Fruit fly (Drosophila melanogaster) whole organism, embryonic: ENCODE data around the gene gpp.

ENCODE experiments used
- Asciz ChIP-seq: fragments of 200-800 bp; sonication (Bioruptor generic); optimal IDR thresholded peaks from 2 replicates; lab custom pipeline; 2017; ENCODE audit warnings: missing biosample characterization, mild to moderate bottlenecking, missing genetic modification characterization, missing genetic modification reagents
- C15 ChIP-seq: fragments of 200-800 bp; sonication (Bioruptor generic); IDR thresholded peaks from 3 replicates; pipeline ENCODE4 v1.3.6; 2022; ENCODE audit warnings: missing biosample characterization, missing genetic modification characterization
- CG11398 ChIP-seq: fragments of 200-800 bp; sonication (Bioruptor generic); optimal IDR thresholded peaks from 2 replicates; lab custom pipeline; 2016; ENCODE audit warnings: missing biosample characterization, missing genetic modification characterization
- CG13424 ChIP-seq: fragments of 200-800 bp; sonication (Bioruptor generic); optimal IDR thresholded peaks from 2 replicates; lab custom pipeline; 2019; ENCODE audit warnings: missing biosample characterization, mild to moderate bottlenecking, missing genetic modification characterization, moderate library complexity
- CG1603 ChIP-seq: fragments of 200-800 bp; sonication (Bioruptor generic); optimal IDR thresholded peaks from 2 replicates; lab custom pipeline; 2019; ENCODE audit warnings: missing biosample characterization, mild to moderate bottlenecking, missing genetic modification characterization, moderate library complexity
- CG17359 ChIP-seq: fragments of 200-800 bp; sonication (Bioruptor generic); optimal IDR thresholded peaks from 3 replicates; lab custom pipeline; 2018; ENCODE audit warnings: missing biosample characterization, mild to moderate bottlenecking, missing genetic modification characterization, moderate library complexity
- CG18599 ChIP-seq: fragments of 200-800 bp; sonication (Bioruptor generic); optimal IDR thresholded peaks from 3 replicates; lab custom pipeline; 2017; ENCODE audit warnings: missing biosample characterization, missing genetic modification characterization, mild to moderate bottlenecking, moderate library complexity, missing genetic modification reagents
- CG2889 ChIP-seq: fragments of 200-800 bp; sonication (Bioruptor generic); IDR thresholded peaks from 3 replicates; pipeline ENCODE4 v1.3.6; 2022; ENCODE audit warnings: missing biosample characterization, missing genetic modification characterization
- CG32772 ChIP-seq: fragments of 200-800 bp; sonication (Bioruptor generic); IDR thresholded peaks from 2 replicates; pipeline ENCODE4 v1.3.6; 2022; ENCODE audit warnings: missing biosample characterization, missing genetic modification characterization
- CG33213 ChIP-seq: fragments of 200-800 bp; sonication (Bioruptor generic); optimal IDR thresholded peaks from 3 replicates; lab custom pipeline; 2016; ENCODE audit warnings: missing biosample characterization, missing genetic modification characterization
- CG3407 ChIP-seq: fragments of 200-800 bp; sonication (Bioruptor generic); optimal IDR thresholded peaks from 2 replicates; lab custom pipeline; 2018; ENCODE audit warnings: missing biosample characterization, mild to moderate bottlenecking, missing genetic modification characterization
- CG6689 ChIP-seq: fragments of 200-800 bp; sonication (Bioruptor generic); IDR thresholded peaks from 2 replicates; pipeline ENCODE4 v1.3.6; 2022; ENCODE audit warnings: missing biosample characterization, missing genetic modification characterization
- CG6854 ChIP-seq: fragments of 200-800 bp; sonication (Bioruptor generic); optimal IDR thresholded peaks from 3 replicates; lab custom pipeline; 2017; ENCODE audit warnings: missing biosample characterization, mild to moderate bottlenecking, missing genetic modification characterization
- CG7839 ChIP-seq: fragments of 200-800 bp; sonication (Bioruptor generic); optimal IDR thresholded peaks from 3 replicates; lab custom pipeline; 2018; ENCODE audit warnings: missing biosample characterization, mild to moderate bottlenecking, missing genetic modification characterization, moderate library complexity
- CG8290 ChIP-seq, 3 experiments: fragments of 200-800 bp; sonication (Bioruptor generic); optimal IDR thresholded peaks; 2 replicates each; lab custom pipeline; 2016 to 2019; ENCODE audit warnings: missing biosample characterization in 3 of 3, missing genetic modification characterization in 3 of 3, mild to moderate bottlenecking in 2 of 3, moderate library complexity in 1 of 3
- Dek ChIP-seq: fragments of 200-800 bp; sonication (Bioruptor generic); optimal IDR thresholded peaks from 3 replicates; lab custom pipeline; 2019; ENCODE audit warnings: missing biosample characterization, mild to moderate bottlenecking, missing genetic modification characterization, moderate library complexity
- Dip2 ChIP-seq: fragments of 200-800 bp; sonication (Bioruptor generic); IDR thresholded peaks from 2 replicates; pipeline ENCODE4 v1.3.6; 2022; ENCODE audit warnings: missing biosample characterization, missing genetic modification characterization
- Doc2 ChIP-seq: fragments of 200-800 bp; sonication (Bioruptor generic); IDR thresholded peaks from 2 replicates; pipeline ENCODE4 v1.3.6; 2022; ENCODE audit warnings: missing biosample characterization, missing genetic modification characterization
- Dp ChIP-seq: fragments of 200-800 bp; sonication (Bioruptor generic); optimal IDR thresholded peaks from 2 replicates; lab custom pipeline; 2018; ENCODE audit warnings: missing biosample characterization, mild to moderate bottlenecking, missing genetic modification characterization, moderate library complexity
- Ets65A ChIP-seq: fragments of 200-800 bp; sonication (Bioruptor generic); peaks from one replicate; lab custom pipeline; 2016; ENCODE audit warnings: missing biosample characterization, missing genetic modification characterization
- Hr51 ChIP-seq, 2 experiments: fragments of 200-800 bp; sonication (Bioruptor generic); optimal IDR thresholded peaks; 2 replicates in 1 of 2; 3 replicates in 1 of 2; lab custom pipeline; 2016 to 2018; ENCODE audit warnings: missing biosample characterization in 2 of 2, missing genetic modification characterization in 2 of 2, mild to moderate bottlenecking in 1 of 2, moderate library complexity in 1 of 2
- Lim3 ChIP-seq: fragments of 200-800 bp; sonication (Bioruptor generic); IDR thresholded peaks from 2 replicates; pipeline ENCODE4 v1.3.6; 2022; ENCODE audit warnings: missing biosample characterization, missing genetic modification characterization
- Lpt ChIP-seq: fragments of >200 bp; optimal IDR thresholded peaks from 2 replicates; lab custom pipeline; 2018; ENCODE audit warnings: missing biosample characterization, missing genetic modification characterization
- MTF-1 ChIP-seq: fragments of 200-800 bp; sonication (Bioruptor generic); optimal IDR thresholded peaks from 2 replicates; lab custom pipeline; 2018; ENCODE audit warnings: missing biosample characterization, mild to moderate bottlenecking, missing genetic modification characterization, borderline replicate concordance
- Max ChIP-seq: fragments of 200-800 bp; sonication (Bioruptor generic); optimal IDR thresholded peaks from 2 replicates; lab custom pipeline; 2016; ENCODE audit warnings: missing biosample characterization, mild to moderate bottlenecking, missing genetic modification characterization
- Mes4 ChIP-seq: fragments of 200-800 bp; sonication (Bioruptor generic); optimal IDR thresholded peaks from 2 replicates; lab custom pipeline; 2016; ENCODE audit warnings: missing biosample characterization, missing genetic modification characterization
- Optix ChIP-seq: fragments of 200-800 bp; sonication (Bioruptor generic); IDR thresholded peaks from 3 replicates; pipeline ENCODE4 v1.3.6; 2022; ENCODE audit warnings: missing biosample characterization, missing genetic modification characterization
- Six4 ChIP-seq: fragments of 200-800 bp; sonication (Bioruptor generic); optimal IDR thresholded peaks from 2 replicates; lab custom pipeline; 2016; ENCODE audit warnings: missing biosample characterization, missing genetic modification characterization
- ato ChIP-seq: fragments of 200-800 bp; sonication (Bioruptor generic); IDR thresholded peaks from 2 replicates; pipeline ENCODE4 v1.3.6; 2022; ENCODE audit warnings: missing biosample characterization, missing genetic modification characterization; ENCODE audit not compliant: partially characterized antibody
- btn ChIP-seq: fragments of 200-800 bp; sonication (Bioruptor generic); optimal IDR thresholded peaks from 2 replicates; lab custom pipeline; 2016; ENCODE audit warnings: missing biosample characterization, missing genetic modification characterization
- crc ChIP-seq: fragments of 200-800 bp; sonication (Bioruptor generic); optimal IDR thresholded peaks from 2 replicates; lab custom pipeline; 2016; ENCODE audit warnings: missing biosample characterization, missing genetic modification characterization
- dan ChIP-seq: fragments of 200-800 bp; sonication (Bioruptor generic); IDR thresholded peaks from 2 replicates; pipeline ENCODE4 v1.3.6; 2022; ENCODE audit warnings: missing biosample characterization, missing genetic modification characterization
- disco-r ChIP-seq: fragments of 200-800 bp; sonication (Bioruptor generic); optimal IDR thresholded peaks from 2 replicates; lab custom pipeline; 2016; ENCODE audit warnings: missing biosample characterization, missing genetic modification characterization
- dysf ChIP-seq: fragments of 200-800 bp; sonication (Bioruptor generic); IDR thresholded peaks from 3 replicates; pipeline ENCODE4 v1.3.6; 2022; ENCODE audit warnings: missing biosample characterization, missing genetic modification characterization
- ftz-f1 ChIP-seq: fragments of 200-800 bp; sonication (Bioruptor generic); optimal IDR thresholded peaks from 2 replicates; lab custom pipeline; 2016; ENCODE audit warnings: missing biosample characterization, missing genetic modification characterization
- gfzf ChIP-seq: fragments of 200-800 bp; sonication (Bioruptor generic); optimal IDR thresholded peaks from 2 replicates; lab custom pipeline; 2016; ENCODE audit warnings: missing biosample characterization, mild to moderate bottlenecking, missing genetic modification characterization, moderate library complexity
- grau ChIP-seq: fragments of 200-800 bp; optimal IDR thresholded peaks from 3 replicates; lab custom pipeline; 2019; ENCODE audit warnings: missing biosample characterization, mild to moderate bottlenecking, missing genetic modification characterization, moderate library complexity
- hbn ChIP-seq: fragments of 200-800 bp; sonication (Bioruptor generic); IDR thresholded peaks from 2 replicates; pipeline ENCODE4 v1.3.6; 2022; ENCODE audit warnings: missing biosample characterization, missing genetic modification characterization; ENCODE audit not compliant: partially characterized antibody
- her ChIP-seq: fragments of 200-800 bp; sonication (Bioruptor generic); optimal IDR thresholded peaks from 2 replicates; lab custom pipeline; 2016; ENCODE audit warnings: missing biosample characterization, missing genetic modification characterization
- klu ChIP-seq: fragments of 200-800 bp; sonication (Bioruptor generic); IDR thresholded peaks from 2 replicates; pipeline ENCODE4 v1.3.6; 2022; ENCODE audit warnings: missing biosample characterization, missing genetic modification characterization
- knrl ChIP-seq: fragments of 200-800 bp; sonication (Bioruptor generic); IDR thresholded peaks from 3 replicates; pipeline ENCODE4 v1.3.6; 2022; ENCODE audit warnings: missing biosample characterization, missing genetic modification characterization; ENCODE audit not compliant: partially characterized antibody
- nerfin-1 ChIP-seq: fragments of 200-800 bp; sonication (Bioruptor generic); optimal IDR thresholded peaks from 3 replicates; lab custom pipeline; 2019; ENCODE audit warnings: missing biosample characterization, mild to moderate bottlenecking, missing genetic modification characterization, moderate library complexity
- schlank ChIP-seq: fragments of 200-800 bp; sonication (Bioruptor generic); optimal IDR thresholded peaks from 2 replicates; lab custom pipeline; 2018; ENCODE audit warnings: missing biosample characterization, mild to moderate bottlenecking, missing genetic modification characterization
- sd ChIP-seq: fragments of 200-800 bp; sonication (Bioruptor generic); optimal IDR thresholded peaks from 3 replicates; lab custom pipeline; 2018; ENCODE audit warnings: missing biosample characterization, mild to moderate bottlenecking, missing genetic modification characterization, moderate library complexity
- seq ChIP-seq: fragments of 200-800 bp; sonication (Bioruptor generic); IDR thresholded peaks from 2 replicates; pipeline ENCODE4 v1.3.6; 2022; ENCODE audit warnings: missing biosample characterization, missing genetic modification characterization
- slou ChIP-seq: fragments of 200-800 bp; sonication (Bioruptor generic); optimal IDR thresholded peaks from 3 replicates; lab custom pipeline; 2016; ENCODE audit warnings: missing biosample characterization, missing genetic modification characterization
- tup ChIP-seq: fragments of 200-800 bp; sonication (Bioruptor generic); optimal IDR thresholded peaks from 2 replicates; lab custom pipeline; 2016; ENCODE audit warnings: missing biosample characterization, mild to moderate bottlenecking, missing genetic modification characterization, moderate library complexity
- unpg ChIP-seq: fragments of 200-800 bp; sonication (Bioruptor generic); optimal IDR thresholded peaks from 3 replicates; lab custom pipeline; 2018; ENCODE audit warnings: missing biosample characterization, mild to moderate bottlenecking, missing genetic modification characterization, moderate library complexity
- usp ChIP-seq: fragments of >200 bp; optimal IDR thresholded peaks from 2 replicates; lab custom pipeline; 2017; ENCODE audit warnings: missing biosample characterization, missing genetic modification characterization

The gpp gene

dm6 chr3R:6423984-6424602 is 17.4 kb downstream of the gpp start (continued):
- peak; percentile 78 for TF ChIP-seq MTF-1 (GFP tag; lab: Kevin White, UChicago)
- peak; percentile 94 for TF ChIP-seq CG17359 (tag; lab: Kevin White, UChicago)
- TF ChIP-seq disco-r (GFP tag; lab: Kevin White, UChicago), result peak; percentile 86
- peak; percentile 80 for TF ChIP-seq nerfin-1 (tag; lab: Kevin White, UChicago)
- peak; percentile 91 for TF ChIP-seq CG6689
- TF ChIP-seq Max, result peak; percentile 85
- peak; percentile 67 for TF ChIP-seq sd (tag; lab: Kevin White, UChicago)
- TF ChIP-seq gfzf, result no peak
- peak; percentile 89 to 91 for TF ChIP-seq Hr51 (GFP tag; optimal IDR thresholded peaks at IDR 0.05; lab: Kevin White, UChicago)
- peak; percentile 75; the same call in 2 of the 3 replicates for TF ChIP-seq C15
- TF ChIP-seq CG13424 (tag; lab: Kevin White, UChicago), result peak; percentile 92
- TF ChIP-seq CG18599 (GFP tag; lab: Kevin White, UChicago), result peak; percentile 97
- 0 out of 2 replicates have a peak, but pooled peaks have one; percentile 9 for TF ChIP-seq Doc2 (GFP tag; lab: Robert Waterston, UW)
- TF ChIP-seq dan (GFP tag; lab: Robert Waterston, UW), result peak; percentile 82
- TF ChIP-seq Ets65A (GFP tag; lab: Kevin White, UChicago), result peak; percentile 98
- peak; percentile 86 for TF ChIP-seq Dek
- TF ChIP-seq Dp (GFP tag; lab: Kevin White, UChicago), result no peak
- no peak for TF ChIP-seq knrl (GFP tag; lab: Robert Waterston, UW)
- peak; percentile 94 for TF ChIP-seq unpg (GFP tag; lab: Kevin White, UChicago)
- peak; percentile 76 for TF ChIP-seq btn
- TF ChIP-seq ato (GFP tag; lab: Robert Waterston, UW), result no peak
- peak; percentile 88 for TF ChIP-seq CG6854
- TF ChIP-seq crc (GFP tag; lab: Kevin White, UChicago), result peak; percentile 90
- no peak for TF ChIP-seq hbn (GFP tag; lab: Robert Waterston, UW)
- TF ChIP-seq slou (GFP tag; lab: Kevin White, UChicago), result peak; percentile 72
- TF ChIP-seq CG2889 (GFP tag; lab: Robert Waterston, UW), result peak; percentile 76
- TF ChIP-seq CG11398, result peak; percentile 89
- peak; percentile 88 for TF ChIP-seq CG8290 (GFP tag; optimal IDR thresholded peaks at IDR 0.05; lab: Kevin White, UChicago)
- TF ChIP-seq CG8290 (tag; optimal IDR thresholded peaks at IDR 0.05; lab: Kevin White, UChicago), result peak; percentile 48 to 97
- TF ChIP-seq schlank, result peak; percentile 89
- TF ChIP-seq usp (GFP tag; lab: Kevin White, UChicago), result no peak
- peak; percentile 93 for TF ChIP-seq seq
- TF ChIP-seq dysf, result peak; percentile 94
- peak; percentile 86 for TF ChIP-seq Optix (GFP tag; lab: Robert Waterston, UW)
- peak; percentile 88 for TF ChIP-seq Six4 (GFP tag; lab: Kevin White, UChicago)
- peak; percentile 74 for TF ChIP-seq CG3407 (GFP tag; lab: Kevin White, UChicago)
- TF ChIP-seq Dip2 (GFP tag; lab: Robert Waterston, UW), result no peak; the same call in 1 of the 2 replicates
- TF ChIP-seq klu (GFP tag; lab: Robert Waterston, UW), result peak; percentile 77
- TF ChIP-seq CG7839, result peak; percentile 93
- TF ChIP-seq her (GFP tag; lab: Kevin White, UChicago), result peak; percentile 92
- TF ChIP-seq Asciz (GFP tag; lab: Kevin White, UChicago), result peak; percentile 60
- peak; percentile 53; the same call in 1 of the 2 replicates for TF ChIP-seq Lim3
- TF ChIP-seq CG1603 (tag; lab: Kevin White, UChicago), result peak; percentile 96
- peak; percentile 85 for TF ChIP-seq tup
- peak; percentile 41 for TF ChIP-seq ftz-f1 (GFP tag; lab: Kevin White, UChicago)
- TF ChIP-seq grau, result peak; percentile 100
- TF ChIP-seq CG32772 (GFP tag; lab: Robert Waterston, UW), result peak; percentile 84
- TF ChIP-seq CG33213 (GFP tag; lab: Kevin White, UChicago), result peak; percentile 89
- no peak for TF ChIP-seq Lpt (GFP tag; lab: Kevin White, UChicago)
- TF ChIP-seq Mes4, result peak; percentile 92
